Fruit fly (Drosophila melanogaster) whole organism, wandering third instar larva: Measurements from ENCODE around the gene CG13398.

Experiments used
- Abd-B ChIP-seq: fragments of >200 bp; optimal IDR thresholded peaks from 2 replicates; lab custom pipeline; 2017; ENCODE audit warnings: missing biosample characterization, missing genetic modification characterization
- CG32264 ChIP-seq: fragments of 200-800 bp; sonication (Bioruptor generic); optimal IDR thresholded peaks from 2 replicates; lab custom pipeline; 2016; ENCODE audit warnings: missing biosample characterization, missing genetic modification characterization
- CG9705 ChIP-seq: fragments of 200-800 bp; sonication (Bioruptor generic); optimal IDR thresholded peaks from 2 replicates; lab custom pipeline; 2018; ENCODE audit warnings: missing biosample characterization, mild to moderate bottlenecking, missing genetic modification characterization
- CrebA ChIP-seq: fragments of 200-800 bp; sonication (Bioruptor generic); optimal IDR thresholded peaks from 2 replicates; lab custom pipeline; 2016; ENCODE audit warnings: missing biosample characterization, mild to moderate bottlenecking, missing genetic modification characterization, borderline replicate concordance
- Dfd ChIP-seq: fragments of >200 bp; optimal IDR thresholded peaks from 2 replicates; lab custom pipeline; 2017; ENCODE audit warnings: missing biosample characterization, missing genetic modification characterization
- Dif ChIP-seq: fragments of 200-275, 200-300 bp; sonication (Bioruptor generic); optimal IDR thresholded peaks from 2 replicates; lab custom pipeline; 2018; ENCODE audit warnings: missing biosample characterization, missing genetic modification characterization; ENCODE audit not compliant: partially characterized antibody
- GATAd ChIP-seq: sonication (Bioruptor generic); optimal IDR thresholded peaks from 2 replicates; lab custom pipeline; 2016; ENCODE audit warnings: missing biosample characterization, missing genetic modification characterization
- HLH106 ChIP-seq: fragments of 200-800 bp; optimal IDR thresholded peaks from 3 replicates; lab custom pipeline; 2019; ENCODE audit warnings: missing biosample characterization, mild to moderate bottlenecking, missing genetic modification characterization, moderate library complexity
- Hnf4 ChIP-seq: fragments of 200-800 bp; sonication (Bioruptor generic); optimal IDR thresholded peaks from 2 replicates; lab custom pipeline; 2016; ENCODE audit warnings: missing biosample characterization, mild to moderate bottlenecking, missing genetic modification characterization
- Hr78 ChIP-seq: fragments of >200 bp; optimal IDR thresholded peaks from 2 replicates; lab custom pipeline; 2017; ENCODE audit warnings: missing biosample characterization, missing genetic modification characterization
- Hr83 ChIP-seq: fragments of 200-300 bp; sonication (Bioruptor generic); optimal IDR thresholded peaks from 2 replicates; lab custom pipeline; 2016; ENCODE audit warnings: missing biosample characterization, mild to moderate bottlenecking, missing genetic modification characterization, moderate library complexity; ENCODE audit not compliant: poor library complexity, severe bottlenecking
- Jra ChIP-seq: sonication (Bioruptor generic); optimal IDR thresholded peaks from 2 replicates; lab custom pipeline; 2016; ENCODE audit warnings: missing biosample characterization, missing genetic modification characterization
- Mio ChIP-seq: sonication (Bioruptor generic); optimal IDR thresholded peaks from 2 replicates; lab custom pipeline; 2016; ENCODE audit warnings: missing biosample characterization, missing genetic modification characterization
- Myc ChIP-seq: fragments of >200 bp; optimal IDR thresholded peaks from 2 replicates; lab custom pipeline; 2017
- N ChIP-seq: fragments of >200 bp; optimal IDR thresholded peaks from 2 replicates; lab custom pipeline; 2018; ENCODE audit warnings: missing biosample characterization, missing external identifiers, missing genetic modification characterization
- OdsH ChIP-seq: fragments of 200-800 bp; sonication (Bioruptor generic); optimal IDR thresholded peaks from 2 replicates; lab custom pipeline; 2016; ENCODE audit warnings: missing biosample characterization, mild to moderate bottlenecking, missing genetic modification characterization
- Rel ChIP-seq, 2 experiments: fragments of 200-800 bp; sonication (Bioruptor generic) in 1 of 2; optimal IDR thresholded peaks; 2 replicates in 1 of 2; 3 replicates in 1 of 2; lab custom pipeline; 2016 to 2019; ENCODE audit warnings: mild to moderate bottlenecking in 2 of 2, missing biosample characterization in 2 of 2, missing genetic modification characterization in 2 of 2, moderate library complexity in 1 of 2
- Sp1 ChIP-seq: fragments of 200-800 bp; sonication (Bioruptor generic); optimal IDR thresholded peaks from 3 replicates; lab custom pipeline; 2019; ENCODE audit warnings: missing biosample characterization, mild to moderate bottlenecking, missing genetic modification characterization, moderate library complexity
- Vsx2 ChIP-seq: fragments of 200-300, 225-300 bp; sonication (Bioruptor generic); optimal IDR thresholded peaks from 2 replicates; lab custom pipeline; 2018; ENCODE audit warnings: missing biosample characterization, missing genetic modification characterization; ENCODE audit not compliant: partially characterized antibody
- br ChIP-seq: fragments of 200-800 bp; sonication (Bioruptor generic); optimal IDR thresholded peaks from 2 replicates; lab custom pipeline; 2016; ENCODE audit warnings: missing biosample characterization, missing genetic modification characterization
- brk ChIP-seq: fragments of 200-800 bp; sonication (Bioruptor generic); optimal IDR thresholded peaks from 2 replicates; lab custom pipeline; 2016; ENCODE audit warnings: missing biosample characterization, mild to moderate bottlenecking, missing genetic modification characterization
- dl ChIP-seq, 2 experiments: fragments of 175-275, 200-275 bp in 1 of 2; fragments of 200-275 bp in 1 of 2; sonication (Bioruptor generic); optimal IDR thresholded peaks; lab custom pipeline; 2018; ENCODE audit warnings: mild to moderate bottlenecking in 2 of 2, missing biosample characterization in 2 of 2, missing genetic modification characterization in 2 of 2, moderate library complexity in 2 of 2; ENCODE audit not compliant: partially characterized antibody in 2 of 2, insufficient read depth in 1 of 2
- dmrt93B ChIP-seq: fragments of 200-800 bp; sonication (Bioruptor generic); optimal IDR thresholded peaks from 2 replicates; lab custom pipeline; 2018; ENCODE audit warnings: missing biosample characterization, mild to moderate bottlenecking, missing genetic modification characterization
- dsf ChIP-seq: sonication (Bioruptor generic); optimal IDR thresholded peaks from 2 replicates; lab custom pipeline; 2016; ENCODE audit warnings: missing biosample characterization, missing genetic modification characterization, borderline replicate concordance
- ey ChIP-seq: fragments of 200-800 bp; sonication (Bioruptor generic); optimal IDR thresholded peaks from 2 replicates; lab custom pipeline; 2016; ENCODE audit warnings: missing biosample characterization, missing genetic modification characterization
- foxo ChIP-seq, 2 experiments: fragments of 200-800 bp; sonication (Bioruptor generic); optimal IDR thresholded peaks; 2 replicates in 1 of 2; 3 replicates in 1 of 2; lab custom pipeline; 2016 to 2017; ENCODE audit warnings: missing biosample characterization in 2 of 2, missing genetic modification characterization in 2 of 2
- fru ChIP-seq: fragments of 200-800 bp; sonication (Bioruptor generic); optimal IDR thresholded peaks from 3 replicates; lab custom pipeline; 2016; ENCODE audit warnings: missing biosample characterization, mild to moderate bottlenecking, missing genetic modification characterization
- h ChIP-seq: fragments of 200-800 bp; sonication (Bioruptor generic); optimal IDR thresholded peaks from 3 replicates; lab custom pipeline; 2016; ENCODE audit warnings: missing biosample characterization, mild to moderate bottlenecking, missing genetic modification characterization
- jim ChIP-seq: fragments of 175-275, 200-325 bp; sonication (Bioruptor generic); optimal IDR thresholded peaks from 2 replicates; lab custom pipeline; 2016; ENCODE audit warnings: missing biosample characterization, mild to moderate bottlenecking, missing genetic modification characterization
- lola ChIP-seq: fragments of >200 bp; optimal IDR thresholded peaks from 2 replicates; lab custom pipeline; 2017; ENCODE audit warnings: missing biosample characterization, missing genetic modification characterization
- pan ChIP-seq: fragments of >200 bp; optimal IDR thresholded peaks from 2 replicates; lab custom pipeline; 2017
- psq ChIP-seq: fragments of 200-800 bp; sonication (Bioruptor generic); optimal IDR thresholded peaks from 3 replicates; lab custom pipeline; 2017; ENCODE audit warnings: missing biosample characterization, mild to moderate bottlenecking, missing genetic modification characterization, moderate library complexity
- rgr ChIP-seq: fragments of 200-800 bp; sonication (Bioruptor generic); optimal IDR thresholded peaks from 3 replicates; lab custom pipeline; 2016; ENCODE audit warnings: missing biosample characterization, mild to moderate bottlenecking, missing genetic modification characterization
- sage ChIP-seq: fragments of 200-800 bp; sonication (Bioruptor generic); optimal IDR thresholded peaks from 2 replicates; lab custom pipeline; 2016; ENCODE audit warnings: missing biosample characterization, mild to moderate bottlenecking, missing genetic modification characterization
- sv ChIP-seq: fragments of 200-800 bp; sonication (Bioruptor generic); optimal IDR thresholded peaks from 3 replicates; lab custom pipeline; 2016; ENCODE audit warnings: missing biosample characterization, missing genetic modification characterization
- tai ChIP-seq: sonication (Bioruptor generic); optimal IDR thresholded peaks from 2 replicates; lab custom pipeline; 2016; ENCODE audit warnings: missing biosample characterization, missing genetic modification characterization
- usp ChIP-seq: fragments of >200 bp; optimal IDR thresholded peaks from 2 replicates; lab custom pipeline; 2017; ENCODE audit warnings: missing biosample characterization, missing genetic modification characterization
- woc ChIP-seq: sonication (Bioruptor generic); optimal IDR thresholded peaks from 2 replicates; lab custom pipeline; 2016; ENCODE audit warnings: missing biosample characterization, mild to moderate bottlenecking, missing genetic modification characterization

CG13398 gene

dm6 chr2L:8389231-8389630 lies 25.8 kb downstream of the CG13398 start, which contains the start of gene CG42819:
TSS of gene CG42819 (minus strand) at chr2L:8389331.
- TF ChIP-seq ey, result no peak
- no peak for TF ChIP-seq lola (GFP tag; lab: Kevin White, UChicago)
- no peak for TF ChIP-seq Sp1 (GFP tag; lab: Kevin White, UChicago)
- TF ChIP-seq Hr78, result no peak
- TF ChIP-seq psq (GFP tag; lab: Kevin White, UChicago), result no peak
- no peak for TF ChIP-seq Jra (GFP tag; lab: Kevin White, UChicago)
- no peak for TF ChIP-seq Rel (GFP tag; optimal IDR thresholded peaks at IDR 0.05; lab: Kevin White, UChicago)
- no peak for TF ChIP-seq Rel (tag; optimal IDR thresholded peaks at IDR 0.05; lab: Kevin White, UChicago)
- TF ChIP-seq Hr83 (GFP tag; lab: Kevin White, UChicago), result no peak
- TF ChIP-seq dl (GFP tag; optimal IDR thresholded peaks at IDR 0.05; lab: Kevin White, UChicago; ENCODE audit: insufficient read depth in 1 of 2, partially characterized antibody in 2 of 2), result no peak
- no peak for TF ChIP-seq Dfd (GFP tag; lab: Kevin White, UChicago)
- TF ChIP-seq Hnf4 (GFP tag; lab: Kevin White, UChicago), result no peak
- TF ChIP-seq dmrt93B (GFP tag; lab: Kevin White, UChicago), result no peak
- TF ChIP-seq CrebA (GFP tag; lab: Kevin White, UChicago), result no peak
- TF ChIP-seq CG32264 (GFP tag; lab: Kevin White, UChicago), result no peak
- TF ChIP-seq, all 38 proteins: peak for 0

dm6 chr2L:8385849-8386248 lies 29.2 kb downstream of the CG13398 start:
- no peak for TF ChIP-seq sage (GFP tag; lab: Kevin White, UChicago)
- TF ChIP-seq brk (GFP tag; lab: Kevin White, UChicago), result no peak

- TF ChIP-seq usp (GFP tag; lab: Kevin White, UChicago) (no peak), h (GFP tag; lab: Kevin White, UChicago) (no peak), rgr (GFP tag; lab: Kevin White, UChicago) (no peak), N (GFP tag; lab: Kevin White, UChicago) (no peak), sv (GFP tag; lab: Kevin White, UChicago) (no peak), brk (GFP tag; lab: Kevin White, UChicago) (no peak), woc (no peak)
Measured at dm6 chr2L:8384985-8385519, 30.0 kb downstream of the CG13398 start.

dm6 chr2L:8384108-8384601 lies 30.9 kb downstream of the CG13398 start, which contains the start of the genes Dad1 and CG13384:
TSS of gene Dad1 (minus strand) at chr2L:8384137.
TSS of gene CG13384 (plus strand) at chr2L:8384455.
- TF ChIP-seq HLH106 (tag; lab: Kevin White, UChicago) (peak; percentile 97), CrebA (GFP tag; lab: Kevin White, UChicago) (no peak), h (GFP tag; lab: Kevin White, UChicago) (peak; percentile 94), pan (no peak), Vsx2 (GFP tag; lab: Kevin White, UChicago) (no peak), dmrt93B (GFP tag; lab: Kevin White, UChicago) (peak; percentile 90), Abd-B (no peak), ey (peak; percentile 82), Sp1 (GFP tag; lab: Kevin White, UChicago) (peak; percentile 96), Mio (GFP tag; lab: Kevin White, UChicago) (peak; percentile 42), OdsH (GFP tag; lab: Kevin White, UChicago) (peak; percentile 94), lola (GFP tag; lab: Kevin White, UChicago) (no peak), psq (GFP tag; lab: Kevin White, UChicago) (peak; percentile 93), Hr78 (no peak), brk (GFP tag; lab: Kevin White, UChicago) (peak; percentile 94), N (GFP tag; lab: Kevin White, UChicago) (no peak), dl (GFP tag; optimal IDR thresholded peaks at IDR 0.05; lab: Kevin White, UChicago; ENCODE audit: insufficient read depth in 1 of 2, partially characterized antibody in 2 of 2) (no peak), GATAd (peak; percentile 65), CG9705 (GFP tag; lab: Kevin White, UChicago) (peak; percentile 90), Dfd (GFP tag; lab: Kevin White, UChicago) (no peak), Dif (GFP tag; lab: Kevin White, UChicago) (no peak), CG32264 (GFP tag; lab: Kevin White, UChicago) (peak; percentile 32), jim (no peak), woc (peak; percentile 92), dsf (peak; percentile 82), sv (GFP tag; lab: Kevin White, UChicago) (peak; percentile 88), Hnf4 (GFP tag; lab: Kevin White, UChicago) (peak; percentile 85), br (peak; percentile 82), Jra (GFP tag; lab: Kevin White, UChicago) (peak; percentile 84), fru (peak; percentile 92), Rel (GFP tag; optimal IDR thresholded peaks at IDR 0.05; lab: Kevin White, UChicago) (peak; percentile 70), Rel (tag; optimal IDR thresholded peaks at IDR 0.05; lab: Kevin White, UChicago) (peak; percentile 85), sage (GFP tag; lab: Kevin White, UChicago) (peak; percentile 83), Myc (lab: Kevin White, UChicago) (no peak), Hr83 (GFP tag; lab: Kevin White, UChicago) (peak; percentile 28), foxo (GFP tag; optimal IDR thresholded peaks at IDR 0.05; lab: Kevin White, UChicago) (peak in 1 of 2 experiments; percentile 95), usp (GFP tag; lab: Kevin White, UChicago) (no peak), tai (GFP tag; lab: Kevin White, UChicago) (peak; percentile 90), rgr (GFP tag; lab: Kevin White, UChicago) (peak; percentile 93)
